Worm (Caenorhabditis elegans): Measurements from ENCODE around the gene nlp-46.

DNA sequence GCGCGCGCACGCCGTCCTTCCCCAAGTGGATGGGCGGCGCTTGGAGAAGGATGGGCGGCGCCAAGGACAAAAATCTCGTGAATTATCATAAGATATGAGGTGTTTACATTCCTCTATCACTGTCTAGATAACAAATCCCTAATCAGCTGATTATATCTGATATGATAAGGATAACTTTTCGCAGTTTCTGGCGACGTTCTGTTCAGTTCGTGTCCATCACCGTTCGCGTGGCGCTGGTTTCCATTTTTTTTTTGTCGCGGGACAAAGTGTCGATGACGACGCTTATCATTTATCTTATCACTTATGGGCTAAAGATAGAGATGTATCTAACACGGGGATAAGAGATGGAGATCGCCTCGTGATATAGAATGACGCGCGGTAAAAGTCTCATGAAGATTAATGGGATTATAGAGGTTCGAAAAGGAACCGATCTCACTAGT is 47.2 kb upstream of the nlp-46 start:
- no peak for TF ChIP-seq snpc-4 (tag; optimal IDR thresholded peaks at IDR 0.05)
- no peak for TF ChIP-seq unc-39 (tag; optimal IDR thresholded peaks at IDR 0.05)
- TF ChIP-seq unc-62 (GFP tag; optimal IDR thresholded peaks at IDR 0.05): no peak
- TF ChIP-seq nhr-12 (tag; optimal IDR thresholded peaks at IDR 0.05): no peak
- no peak for TF ChIP-seq cnd-1 (tag; optimal IDR thresholded peaks at IDR 0.05)
- TF ChIP-seq M03D4.4 (tag; optimal IDR thresholded peaks at IDR 0.05): no peak
- no peak for TF ChIP-seq nhr-237 (tag; optimal IDR thresholded peaks at IDR 0.05)
- no peak for TF ChIP-seq drap-1 (GFP tag; optimal IDR thresholded peaks at IDR 0.05)
- TF ChIP-seq ceh-43 (GFP tag; optimal IDR thresholded peaks at IDR 0.05): no peak
- TF ChIP-seq ztf-11 (tag; optimal IDR thresholded peaks at IDR 0.05): no peak
- no peak for TF ChIP-seq unc-120 (tag; optimal IDR thresholded peaks at IDR 0.05; ENCODE audit: poor library complexity, severe bottlenecking)
- TF ChIP-seq sptf-1 (tag; optimal IDR thresholded peaks at IDR 0.05): no peak
- no peak for TF ChIP-seq blmp-1 (tag; optimal IDR thresholded peaks at IDR 0.05)

Data from whole organism, mixed stage, embryonic.